Worm (Caenorhabditis elegans) whole organism, mixed stage, embryonic: ENCODE measurements around the gene nduf-11.

Source experiments
- bed-3 ChIP-seq: fragments of 200-800 bp; sonication (Bioruptor generic); optimal IDR thresholded peaks from 3 replicates; lab custom pipeline; 2018; ENCODE audit warnings: mild to moderate bottlenecking, missing genetic modification characterization, moderate library complexity, missing compliant biosample characterization
- blmp-1 ChIP-seq: fragments of 150-350 bp; optimal IDR thresholded peaks from 2 replicates; lab custom pipeline; 2014; ENCODE audit warnings: missing biosample characterization, missing genetic modification characterization
- ceh-39 ChIP-seq: fragments of 150-350 bp; optimal IDR thresholded peaks from 2 replicates; lab custom pipeline; 2014; ENCODE audit warnings: missing biosample characterization, missing genetic modification characterization
- ceh-83 ChIP-seq: fragments of 200-800 bp; sonication (Bioruptor generic); optimal IDR thresholded peaks from 2 replicates; lab custom pipeline; 2018; ENCODE audit warnings: mild to moderate bottlenecking, missing genetic modification characterization, missing compliant biosample characterization
- ces-1 ChIP-seq: fragments of 150-350 bp; optimal IDR thresholded peaks from 2 replicates; lab custom pipeline; 2014; ENCODE audit warnings: missing biosample characterization, missing genetic modification reagents, missing genetic modification characterization
- cnd-1 ChIP-seq: fragments of 200-800 bp; sonication (Bioruptor generic); optimal IDR thresholded peaks from 2 replicates; lab custom pipeline; 2018; ENCODE audit warnings: mild to moderate bottlenecking, missing genetic modification characterization, missing compliant biosample characterization
- drap-1 ChIP-seq: fragments of 200-800 bp; sonication (Bioruptor generic); optimal IDR thresholded peaks from 3 replicates; lab custom pipeline; 2018; ENCODE audit warnings: mild to moderate bottlenecking, missing genetic modification characterization, missing compliant biosample characterization
- elt-1 ChIP-seq: sonication (generic microtip); optimal IDR thresholded peaks from 2 replicates; lab custom pipeline; 2017; ENCODE audit warnings: missing genetic modification characterization, mild to moderate bottlenecking, missing compliant biosample characterization, antibody characterized with exemption, moderate library complexity, borderline replicate concordance; ENCODE audit not compliant: insufficient read depth
- flh-1 ChIP-seq: fragments of 200-800 bp; sonication (Bioruptor generic); optimal IDR thresholded peaks from 2 replicates; lab custom pipeline; 2018; ENCODE audit warnings: mild to moderate bottlenecking, missing genetic modification characterization, moderate library complexity, missing compliant biosample characterization
- ham-2 ChIP-seq: fragments of 200-800 bp; sonication (Bioruptor generic); optimal IDR thresholded peaks from 2 replicates; lab custom pipeline; 2018; ENCODE audit warnings: mild to moderate bottlenecking, missing genetic modification characterization, missing compliant biosample characterization
- hlh-1 ChIP-seq: fragments of 150-350 bp; optimal IDR thresholded peaks from 2 replicates; lab custom pipeline; 2014; ENCODE audit warnings: missing biosample characterization, missing genetic modification reagents, missing genetic modification characterization
- lin-13 ChIP-seq: fragments of 150-350 bp; optimal IDR thresholded peaks from 2 replicates; lab custom pipeline; 2014; ENCODE audit warnings: missing biosample characterization, missing genetic modification characterization
- lin-32 ChIP-seq: fragments of 200-800 bp; sonication (Bioruptor generic); optimal IDR thresholded peaks from 2 replicates; lab custom pipeline; 2018; ENCODE audit warnings: mild to moderate bottlenecking, missing genetic modification characterization, missing compliant biosample characterization
- mab-5 ChIP-seq: fragments of 150-350 bp; optimal IDR thresholded peaks from 2 replicates; lab custom pipeline; 2014; ENCODE audit warnings: missing biosample characterization, missing genetic modification characterization
- mls-2 ChIP-seq: sonication (generic microtip); optimal IDR thresholded peaks from 2 replicates; lab custom pipeline; 2016; ENCODE audit warnings: mild to moderate bottlenecking, missing genetic modification characterization, moderate library complexity, missing compliant biosample characterization
- nhr-12 ChIP-seq: fragments of 150-350 bp; optimal IDR thresholded peaks from 2 replicates; lab custom pipeline; 2014; ENCODE audit warnings: missing biosample characterization, missing genetic modification characterization
- nhr-2 ChIP-seq: fragments of 150-350 bp; optimal IDR thresholded peaks from 2 replicates; lab custom pipeline; 2014; ENCODE audit warnings: missing biosample characterization, missing genetic modification characterization
- nhr-28 ChIP-seq: fragments of 150-350 bp; optimal IDR thresholded peaks from 2 replicates; lab custom pipeline; 2014; ENCODE audit warnings: missing biosample characterization, missing genetic modification characterization
- nhr-76 ChIP-seq: sonication (generic microtip); optimal IDR thresholded peaks from 2 replicates; lab custom pipeline; 2017; ENCODE audit warnings: missing biosample characterization, missing genetic modification characterization
- pha-4 ChIP-seq: fragments of 150-350 bp; optimal IDR thresholded peaks from 2 replicates; lab custom pipeline; 2018; ENCODE audit warnings: missing biosample characterization, missing genetic modification reagents, missing genetic modification characterization
- snpc-4 ChIP-seq: fragments of 150-350 bp; optimal IDR thresholded peaks from 2 replicates; lab custom pipeline; 2014; ENCODE audit warnings: missing biosample characterization, missing genetic modification characterization
- sptf-1 ChIP-seq: sonication (generic microtip); optimal IDR thresholded peaks from 2 replicates; lab custom pipeline; 2017; ENCODE audit warnings: mild to moderate bottlenecking, missing genetic modification characterization, moderate library complexity, missing compliant biosample characterization
- tbx-8 ChIP-seq: fragments of 200-800 bp; sonication (Bioruptor generic); optimal IDR thresholded peaks from 2 replicates; lab custom pipeline; 2018; ENCODE audit warnings: mild to moderate bottlenecking, missing genetic modification characterization, moderate library complexity, missing compliant biosample characterization
- unc-120 ChIP-seq: sonication (generic microtip); optimal IDR thresholded peaks from 2 replicates; lab custom pipeline; 2017; ENCODE audit warnings: missing genetic modification characterization, missing compliant biosample characterization; ENCODE audit not compliant: poor library complexity, severe bottlenecking
- unc-62 ChIP-seq: fragments of 150-350 bp; optimal IDR thresholded peaks from 2 replicates; lab custom pipeline; 2014; ENCODE audit warnings: missing biosample characterization, missing genetic modification reagents, missing genetic modification characterization
- zip-8 ChIP-seq: fragments of 150-350 bp; optimal IDR thresholded peaks from 2 replicates; lab custom pipeline; 2014; ENCODE audit warnings: missing biosample characterization, missing genetic modification characterization
- ztf-11 ChIP-seq: fragments of 150-350 bp; optimal IDR thresholded peaks from 2 replicates; lab custom pipeline; 2014; ENCODE audit warnings: missing biosample characterization, missing genetic modification characterization

Gene nduf-11

DNA sequence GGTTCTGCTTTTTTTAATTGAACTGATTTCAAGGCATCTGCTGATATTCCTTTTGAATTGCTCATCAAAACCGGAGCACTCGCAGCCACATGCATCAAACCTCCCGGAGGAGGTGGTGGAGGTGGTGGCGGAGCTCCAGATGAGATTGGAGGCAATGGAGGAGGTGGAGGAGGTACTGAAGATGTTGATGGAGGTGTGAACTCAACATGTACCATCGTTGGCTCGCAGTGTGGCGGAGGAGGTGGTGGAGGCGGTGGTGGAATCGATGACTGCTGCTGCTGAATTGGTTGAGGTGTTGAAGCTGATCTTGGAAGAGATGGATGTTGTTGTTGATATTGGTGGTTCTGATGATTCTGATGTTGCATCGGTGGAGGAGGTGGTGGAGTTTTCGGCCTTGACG lies 41.5 kb upstream of the nduf-11 start:
- TF ChIP-seq ceh-83 (GFP tag; lab: Kevin White, UChicago) (no peak), lin-32 (GFP tag; lab: Kevin White, UChicago) (no peak)

DNA sequence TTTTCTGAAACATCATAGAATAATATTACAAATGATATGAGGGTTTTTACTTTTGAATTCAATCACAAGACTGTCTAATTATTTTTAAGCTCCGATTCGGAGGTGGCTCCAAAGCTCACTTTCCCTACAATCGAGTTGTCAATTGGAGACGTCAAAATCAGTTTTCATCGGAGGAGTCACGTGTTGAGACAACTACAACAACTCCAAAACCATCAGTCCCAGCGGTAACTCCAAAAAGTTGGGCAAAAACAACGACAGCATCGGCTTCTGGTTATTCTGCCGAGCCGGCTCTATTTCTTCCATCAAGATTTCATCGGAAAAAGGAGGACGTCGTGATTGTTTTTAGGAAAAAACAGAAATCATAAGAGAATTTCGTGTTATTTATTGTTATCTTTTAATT lies 38.7 kb upstream of the nduf-11 start:
- TF ChIP-seq ztf-11 (no peak), ceh-39 (tag; lab: Kevin White, UChicago) (no peak), cnd-1 (tag; lab: Kevin White, UChicago) (no peak), ham-2 (no peak), ces-1 (GFP tag; lab: Kevin White, UChicago) (no peak), tbx-8 (GFP tag; lab: Kevin White, UChicago) (no peak), flh-1 (no peak), hlh-1 (tag; lab: Kevin White, UChicago) (no peak), nhr-28 (no peak), snpc-4 (tag; lab: Kevin White, UChicago) (no peak)

DNA sequence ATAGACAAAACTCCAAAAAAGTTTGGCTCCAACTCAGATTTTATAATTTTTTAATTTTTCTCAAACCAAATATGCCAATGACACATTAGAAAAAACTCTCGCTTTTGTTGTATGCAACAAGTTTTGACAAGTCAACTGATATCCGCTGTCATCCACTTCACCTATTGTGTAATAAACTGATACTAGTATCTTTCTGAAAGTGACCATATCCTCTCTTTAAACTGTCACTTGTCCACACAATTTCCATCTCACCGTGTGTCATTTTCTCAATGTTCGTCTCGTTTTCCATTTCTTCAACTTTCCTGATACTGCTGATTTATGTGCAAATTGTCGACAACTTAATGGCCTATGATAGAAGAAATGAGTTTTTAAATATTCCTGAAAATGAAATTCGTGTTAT lies 37.6 kb upstream of the nduf-11 start, which contains the start of the genes C33B4.5 and C33B4.4:
Gene C33B4.5 (plus strand): TSS at position 270 of the 400 bp plus-strand sequence.
Gene C33B4.4 (minus strand): TSS at position 385 of the 400 bp plus-strand sequence.
- TF ChIP-seq pha-4 (tag; lab: Kevin White, UChicago): no peak
- no peak for TF ChIP-seq ztf-11
- no peak for TF ChIP-seq unc-120 (tag; lab: Kevin White, UChicago)
- no peak for TF ChIP-seq hlh-1 (tag; lab: Kevin White, UChicago)
- TF ChIP-seq tbx-8 (GFP tag; lab: Kevin White, UChicago): no peak
- TF ChIP-seq nhr-2: no peak
- no peak for TF ChIP-seq mab-5
- no peak for TF ChIP-seq ces-1 (GFP tag; lab: Kevin White, UChicago)
- TF ChIP-seq sptf-1: no peak
- TF ChIP-seq bed-3 (GFP tag; lab: Kevin White, UChicago): no peak
- TF ChIP-seq nhr-12: no peak
- TF ChIP-seq lin-13: no peak
- TF ChIP-seq nhr-28: no peak
- TF ChIP-seq elt-1 (tag; lab: Kevin White, UChicago): no peak
- TF ChIP-seq flh-1: no peak
- no peak for TF ChIP-seq zip-8 (tag; lab: Kevin White, UChicago)
- no peak for TF ChIP-seq nhr-76 (tag; lab: Kevin White, UChicago)
- no peak for TF ChIP-seq unc-62 (GFP tag; lab: Kevin White, UChicago)
- TF ChIP-seq, all 35 proteins: peak for 0

DNA sequence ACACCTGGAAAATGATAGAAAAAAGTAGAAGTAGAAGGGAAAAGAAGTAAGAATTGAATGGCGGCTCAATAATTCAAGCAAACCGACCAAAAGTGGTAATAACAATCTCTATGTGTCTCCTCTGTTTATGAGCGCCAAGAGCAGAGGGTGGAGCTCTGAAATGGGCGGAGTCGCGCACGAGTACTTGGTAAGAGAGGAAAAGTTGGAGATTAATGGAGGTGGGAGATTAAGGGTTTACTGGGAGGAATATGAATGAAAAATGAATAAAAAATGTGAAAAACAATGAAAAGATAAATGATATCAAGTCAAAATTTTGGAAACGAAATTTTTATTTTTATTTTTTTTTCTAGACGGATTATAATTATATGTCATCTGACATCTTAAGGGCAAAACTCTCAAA lies 32.3 kb upstream of the nduf-11 start:
- TF ChIP-seq drap-1 (GFP tag; lab: Kevin White, UChicago) (no peak), pha-4 (tag; lab: Kevin White, UChicago) (no peak), cnd-1 (tag; lab: Kevin White, UChicago) (no peak), nhr-28 (no peak)

DNA sequence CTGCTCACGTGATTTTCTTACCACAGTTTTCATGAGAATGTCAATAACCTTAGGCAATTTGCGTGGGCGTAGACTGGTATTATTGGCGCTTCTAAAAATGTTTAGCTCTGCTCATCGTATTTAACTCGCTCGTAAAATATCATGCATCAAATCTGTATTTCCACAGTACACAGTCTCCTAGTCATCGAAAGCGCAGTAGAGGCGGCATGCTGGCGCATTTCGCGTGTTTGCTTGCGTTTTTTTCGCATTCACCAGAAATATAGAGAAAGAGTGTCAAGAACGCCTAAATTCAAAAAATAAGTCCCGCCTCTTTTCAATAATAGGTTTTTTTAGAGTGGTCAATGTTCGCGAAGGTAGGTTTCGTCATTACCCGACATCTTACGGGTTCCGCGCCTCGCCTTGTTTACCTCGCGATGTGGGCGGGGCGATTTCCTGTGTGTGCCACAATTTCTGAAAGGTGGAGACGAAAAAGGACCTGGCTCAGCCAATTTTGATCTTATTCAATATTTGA lies 31.2 kb upstream of the nduf-11 start:
- no peak for TF ChIP-seq flh-1
- no peak for TF ChIP-seq pha-4 (tag; lab: Kevin White, UChicago)
- no peak for TF ChIP-seq lin-32 (GFP tag; lab: Kevin White, UChicago)
- no peak for TF ChIP-seq blmp-1 (tag; lab: Kevin White, UChicago)

DNA sequence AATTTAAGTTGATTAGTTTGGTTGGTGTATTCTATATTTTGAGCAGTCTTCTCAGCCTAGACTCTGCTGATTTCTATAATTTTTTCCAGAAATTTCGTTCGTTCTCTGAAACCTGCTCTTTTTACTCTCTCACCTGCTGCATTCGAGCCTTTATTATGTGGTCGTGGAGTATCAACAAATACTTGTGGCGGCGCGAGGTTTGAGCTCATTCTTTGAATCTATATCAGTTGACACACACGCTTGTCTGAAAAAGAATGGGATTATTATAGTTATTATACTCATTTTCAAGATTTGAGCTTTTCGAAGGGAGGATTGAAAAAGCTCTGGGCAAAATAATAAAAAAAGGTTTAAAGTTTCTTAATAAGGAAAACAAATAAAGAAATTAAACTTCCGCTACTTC lies 30.6 kb upstream of the nduf-11 start:
- no peak for TF ChIP-seq sptf-1
- TF ChIP-seq, all 35 proteins: peak for 0

DNA sequence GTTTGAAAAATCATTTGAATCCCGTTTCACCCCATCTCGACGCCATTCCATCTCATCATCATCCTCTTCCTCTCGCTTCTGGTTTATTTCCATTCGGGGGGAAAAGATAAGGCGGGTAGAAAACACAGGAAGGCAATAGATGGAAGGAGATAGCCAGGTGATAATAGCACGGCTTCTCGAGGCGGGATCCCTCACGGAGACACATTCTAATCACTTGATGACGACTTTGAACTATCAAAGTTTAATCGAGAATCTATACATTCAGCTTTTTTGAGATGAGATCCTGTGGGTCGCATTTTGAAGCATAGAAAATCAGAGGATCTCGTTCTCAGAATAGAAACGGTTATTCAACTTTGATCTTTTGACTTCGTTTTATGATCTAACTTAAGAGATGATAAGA lies 26.6 kb upstream of the nduf-11 start, which contains the start of gene C33B4.2:
Gene C33B4.2 (minus strand): TSS at position 165 of the 400 bp plus-strand sequence.
- TF ChIP-seq mls-2 (no peak), ham-2 (peak; percentile 4), elt-1 (tag; lab: Kevin White, UChicago) (peak; percentile 70)
